Worm (Caenorhabditis elegans) whole organism, young adult: Measurements from ENCODE around the gene sgcb-1.

Experiments used
- F57A8.1 ChIP-seq: fragments of 200-800 bp; sonication (Bioruptor generic); optimal IDR thresholded peaks from 2 replicates; lab custom pipeline; 2018; ENCODE audit warnings: mild to moderate bottlenecking, missing genetic modification characterization, moderate library complexity, missing compliant biosample characterization
- dpl-1 ChIP-seq: fragments of 150-350 bp; optimal IDR thresholded peaks from 2 replicates; lab custom pipeline; 2014; ENCODE audit warnings: missing biosample characterization, missing genetic modification reagents, missing genetic modification characterization
- hlh-26 ChIP-seq: fragments of 200-800 bp; sonication (Bioruptor generic); conservative IDR thresholded peaks from 2 replicates; pipeline ENCODE4 v1.3.6; 2022; ENCODE audit warnings: missing genetic modification reagents, missing genetic modification characterization, missing compliant biosample characterization
- snpc-1.3 ChIP-seq: sonication (generic microtip); optimal IDR thresholded peaks from 2 replicates; lab custom pipeline; 2017; ENCODE audit warnings: missing genetic modification characterization, mild to moderate bottlenecking, missing compliant biosample characterization, antibody characterized with exemption, moderate library complexity, missing genotype, missing genetic modification reagents; ENCODE audit not compliant: insufficient read depth
- snpc-4 ChIP-seq, 5 experiments: fragments of 150-350 bp in 1 of 5; sonication (generic microtip) in 4 of 5; optimal IDR thresholded peaks; 2 replicates each; lab custom pipeline; 2014 to 2018; ENCODE audit warnings: missing genetic modification characterization in 5 of 5, missing biosample characterization in 3 of 5, antibody characterized with exemption in 2 of 5, mild to moderate bottlenecking in 2 of 5, missing compliant biosample characterization in 2 of 5, missing genotype in 2 of 5, moderate library complexity in 2 of 5, missing genetic modification reagents in 1 of 5
- ztf-22 ChIP-seq: fragments of 200-800 bp; sonication (Bioruptor generic); optimal IDR thresholded peaks from 2 replicates; lab custom pipeline; 2018; ENCODE audit warnings: mild to moderate bottlenecking, missing genetic modification characterization, moderate library complexity, missing compliant biosample characterization

DNA sequence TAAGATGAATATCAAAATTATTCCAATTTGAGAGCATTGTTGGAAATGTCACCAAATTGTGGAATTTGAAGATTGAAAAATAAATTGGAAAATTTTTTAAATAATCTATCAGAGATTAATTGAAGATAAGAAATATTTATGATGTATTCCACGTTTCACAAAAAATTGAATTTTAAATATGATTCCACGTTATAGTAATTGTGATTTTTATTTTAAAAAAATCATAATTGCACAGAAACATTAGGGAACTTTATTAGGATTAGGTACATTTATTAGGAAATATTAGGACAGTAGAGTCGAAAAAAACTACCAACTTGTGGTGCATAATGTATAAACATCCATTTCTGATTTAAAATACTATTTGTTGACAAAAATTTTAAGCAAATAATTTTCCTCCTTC is 31.5 kb upstream of the sgcb-1 start, which contains the start of gene B0432.11:
- TF ChIP-seq dpl-1 (GFP tag; lab: Kevin White, UChicago) (no peak), hlh-26 (GFP tag; lab: Robert Waterston, UW) (no peak), ztf-22 (GFP tag; lab: Kevin White, UChicago) (no peak), F57A8.1 (GFP tag; lab: Kevin White, UChicago) (no peak), snpc-1.3 (no peak), snpc-4 (GFP tag; optimal IDR thresholded peaks at IDR 0.05; lab: Kevin White, UChicago) (no peak), snpc-4 (tag; optimal IDR thresholded peaks at IDR 0.05; lab: Kevin White, UChicago) (no peak)
